Worm (Caenorhabditis elegans) whole organism, young adult: ENCODE results near the gene F35G12.12.
A peak's percentile ranks its signal among the peaks of the same experiment; 100 is the strongest.

Experiments
- B0019.2 ChIP-seq: fragments of 200-800 bp; sonication (Bioruptor generic); conservative IDR thresholded peaks from 2 replicates; pipeline ENCODE4 v1.3.6; 2022; ENCODE audit warnings: missing genetic modification reagents, missing genetic modification characterization, missing compliant biosample characterization
- F10E7.11 ChIP-seq: sonication (generic microtip); optimal IDR thresholded peaks from 2 replicates; lab custom pipeline; 2017; ENCODE audit warnings: mild to moderate bottlenecking, missing genetic modification characterization, moderate library complexity, missing compliant biosample characterization
- F33H1.4 ChIP-seq: fragments of 200-800 bp; sonication (Bioruptor generic); IDR thresholded peaks from 2 replicates; pipeline ENCODE4 v1.3.6; 2022; ENCODE audit warnings: missing genetic modification reagents, missing genetic modification characterization, missing compliant biosample characterization
- T26A5.8 ChIP-seq: sonication (generic microtip); optimal IDR thresholded peaks from 2 replicates; lab custom pipeline; 2016; ENCODE audit warnings: missing genetic modification characterization, missing compliant biosample characterization
- Y53G8AR.9 ChIP-seq: fragments of 200-800 bp; sonication (Bioruptor generic); conservative IDR thresholded peaks from 2 replicates; pipeline ENCODE4 v1.3.6; 2022; ENCODE audit warnings: missing genetic modification reagents, missing genetic modification characterization, missing compliant biosample characterization
- Y67H2A.10 ChIP-seq: fragments of 200-800 bp; sonication (Bioruptor generic); conservative IDR thresholded peaks from 2 replicates; pipeline ENCODE4 v1.3.6; 2022; ENCODE audit warnings: missing genetic modification reagents, missing genetic modification characterization, missing compliant biosample characterization
- athp-1 ChIP-seq: sonication (generic microtip); optimal IDR thresholded peaks from 2 replicates; lab custom pipeline; 2017; ENCODE audit warnings: mild to moderate bottlenecking, missing genetic modification characterization, missing compliant biosample characterization
- attf-6 ChIP-seq: fragments of 200-800 bp; sonication (Bioruptor generic); IDR thresholded peaks from 2 replicates; pipeline ENCODE4 v1.3.6; 2022; ENCODE audit warnings: missing genetic modification reagents, missing genetic modification characterization, missing compliant biosample characterization
- bed-2 ChIP-seq: fragments of 200-800 bp; sonication (Bioruptor generic); IDR thresholded peaks from 2 replicates; pipeline ENCODE4 v1.3.6; 2022; ENCODE audit warnings: missing genetic modification reagents, missing genetic modification characterization, missing compliant biosample characterization
- ceh-100 ChIP-seq: fragments of 200-800 bp; sonication (Bioruptor generic); IDR thresholded peaks from 2 replicates; pipeline ENCODE4 v1.3.6; 2022; ENCODE audit warnings: missing genetic modification reagents, missing genetic modification characterization, missing compliant biosample characterization
- ceh-40 ChIP-seq: fragments of 200-800 bp; sonication (Bioruptor generic); IDR thresholded peaks from 2 replicates; pipeline ENCODE4 v1.3.6; 2022; ENCODE audit warnings: missing genetic modification characterization, missing compliant biosample characterization
- die-1 ChIP-seq: sonication (generic microtip); optimal IDR thresholded peaks from 2 replicates; lab custom pipeline; 2016; ENCODE audit warnings: missing genotype, mild to moderate bottlenecking, missing genetic modification characterization, missing compliant biosample characterization
- dpl-1 ChIP-seq: fragments of 150-350 bp; optimal IDR thresholded peaks from 2 replicates; lab custom pipeline; 2014; ENCODE audit warnings: missing biosample characterization, missing genetic modification reagents, missing genetic modification characterization
- efl-1 ChIP-seq: fragments of 150-350 bp; optimal IDR thresholded peaks from 2 replicates; lab custom pipeline; 2014; ENCODE audit warnings: missing biosample characterization, missing genetic modification reagents, missing genetic modification characterization
- egl-44 ChIP-seq: fragments of 200-800 bp; sonication (Bioruptor generic); IDR thresholded peaks from 2 replicates; pipeline ENCODE4 v1.3.6; 2022; ENCODE audit warnings: missing genetic modification reagents, missing genetic modification characterization, missing compliant biosample characterization
- egrh-3 ChIP-seq: fragments of 200-800 bp; sonication (Bioruptor generic); IDR thresholded peaks from 2 replicates; pipeline ENCODE4 v1.3.6; 2022; ENCODE audit warnings: missing genetic modification reagents, missing genetic modification characterization, missing compliant biosample characterization
- ets-4 ChIP-seq: fragments of 200-800 bp; sonication (Bioruptor generic); optimal IDR thresholded peaks from 2 replicates; lab custom pipeline; 2018; ENCODE audit warnings: mild to moderate bottlenecking, missing genetic modification characterization, missing compliant biosample characterization
- hlh-12 ChIP-seq: sonication (generic microtip); optimal IDR thresholded peaks from 2 replicates; lab custom pipeline; 2016; ENCODE audit warnings: missing genetic modification characterization, missing compliant biosample characterization
- hmg-1.2 ChIP-seq: fragments of 200-800 bp; sonication (Bioruptor generic); IDR thresholded peaks from 2 replicates; pipeline ENCODE4 v1.3.6; 2022; ENCODE audit warnings: missing genetic modification reagents, missing genetic modification characterization, missing compliant biosample characterization
- hrde-1 ChIP-seq: sonication (generic microtip); optimal IDR thresholded peaks from 2 replicates; lab custom pipeline; 2016; ENCODE audit warnings: missing genetic modification characterization, mild to moderate bottlenecking, missing compliant biosample characterization, moderate library complexity, missing genotype, missing genetic modification reagents, borderline replicate concordance
- let-526 ChIP-seq: fragments of 200-800 bp; sonication (Bioruptor generic); IDR thresholded peaks from 2 replicates; pipeline ENCODE4 v1.3.6; 2022; ENCODE audit warnings: missing genetic modification reagents, missing genetic modification characterization, missing compliant biosample characterization
- lin-35 ChIP-seq, 3 experiments: fragments of 150-350 bp in 2 of 3; sonication (generic microtip) in 1 of 3; optimal IDR thresholded peaks; 2 replicates each; lab custom pipeline; 2014 to 2018; ENCODE audit warnings: missing biosample characterization in 3 of 3, missing genetic modification characterization in 3 of 3, missing genetic modification reagents in 3 of 3
- madf-6 ChIP-seq: fragments of 200-800 bp; sonication (Bioruptor generic); IDR thresholded peaks from 2 replicates; pipeline ENCODE4 v1.3.6; 2022; ENCODE audit warnings: missing genetic modification reagents, missing genetic modification characterization, missing compliant biosample characterization
- mxl-1 ChIP-seq: sonication (generic microtip); optimal IDR thresholded peaks from 2 replicates; lab custom pipeline; 2016; ENCODE audit warnings: missing genetic modification characterization, missing compliant biosample characterization
- nfya-2 ChIP-seq: fragments of 200-800 bp; sonication (Bioruptor generic); IDR thresholded peaks from 2 replicates; pipeline ENCODE4 v1.3.6; 2022; ENCODE audit warnings: missing genetic modification reagents, missing genetic modification characterization, missing compliant biosample characterization
- nhr-179 ChIP-seq: sonication (generic microtip); optimal IDR thresholded peaks from 2 replicates; lab custom pipeline; 2016; ENCODE audit warnings: mild to moderate bottlenecking, missing genetic modification characterization, missing compliant biosample characterization
- nhr-80 ChIP-seq: sonication (generic microtip); optimal IDR thresholded peaks from 2 replicates; lab custom pipeline; 2016; ENCODE audit warnings: missing genetic modification characterization, missing compliant biosample characterization
- repo-1 ChIP-seq: sonication (generic microtip); optimal IDR thresholded peaks from 2 replicates; lab custom pipeline; 2017; ENCODE audit warnings: mild to moderate bottlenecking, missing genetic modification characterization, missing compliant biosample characterization
- sdz-38 ChIP-seq: sonication (generic microtip); optimal IDR thresholded peaks from 2 replicates; lab custom pipeline; 2016; ENCODE audit warnings: missing genotype, missing genetic modification characterization, missing compliant biosample characterization
- sea-2 ChIP-seq: fragments of 200-800 bp; sonication (Bioruptor generic); IDR thresholded peaks from 2 replicates; pipeline ENCODE4 v1.3.6; 2022; ENCODE audit warnings: missing genetic modification characterization, missing compliant biosample characterization
- sptf-2 ChIP-seq: fragments of 200-800 bp; sonication (Bioruptor generic); optimal IDR thresholded peaks from 2 replicates; lab custom pipeline; 2018; ENCODE audit warnings: mild to moderate bottlenecking, missing genetic modification characterization, missing compliant biosample characterization
- tbp1 ChIP-seq: fragments of 200-800 bp; sonication (Bioruptor generic); optimal IDR thresholded peaks from 2 replicates; lab custom pipeline; 2018; ENCODE audit warnings: mild to moderate bottlenecking, missing genetic modification characterization, missing compliant biosample characterization
- tbx-9 ChIP-seq: sonication (generic microtip); optimal IDR thresholded peaks from 2 replicates; lab custom pipeline; 2016; ENCODE audit warnings: borderline replicate concordance, missing genetic modification characterization, inconsistent platforms, missing compliant biosample characterization
- tlf-1 ChIP-seq: fragments of 200-800 bp; sonication (Bioruptor generic); optimal IDR thresholded peaks from 2 replicates; lab custom pipeline; 2018; ENCODE audit warnings: mild to moderate bottlenecking, missing genetic modification characterization, missing compliant biosample characterization
- zfh-2 ChIP-seq: fragments of 200-800 bp; sonication (Bioruptor generic); conservative IDR thresholded peaks from 2 replicates; pipeline ENCODE4 v1.3.6; 2022; ENCODE audit warnings: missing genetic modification reagents, missing genetic modification characterization, missing compliant biosample characterization
- ztf-18 ChIP-seq: sonication (generic microtip); optimal IDR thresholded peaks from 2 replicates; lab custom pipeline; 2016; ENCODE audit warnings: missing genotype, mild to moderate bottlenecking, missing genetic modification characterization, missing compliant biosample characterization
- ztf-25 ChIP-seq: fragments of 200-800 bp; sonication (Bioruptor generic); IDR thresholded peaks from 2 replicates; pipeline ENCODE4 v1.3.6; 2022; ENCODE audit warnings: missing genetic modification reagents, missing genetic modification characterization, missing compliant biosample characterization
- ztf-26 ChIP-seq: sonication (generic microtip); optimal IDR thresholded peaks from 2 replicates; lab custom pipeline; 2017; ENCODE audit warnings: missing genetic modification characterization, missing compliant biosample characterization
- ztf-28 ChIP-seq: fragments of 200-800 bp; sonication (Bioruptor generic); IDR thresholded peaks from 2 replicates; pipeline ENCODE4 v1.3.6; 2022; ENCODE audit warnings: missing genetic modification reagents, missing genetic modification characterization, missing compliant biosample characterization
- ztf-3 ChIP-seq: fragments of 200-800 bp; sonication (Bioruptor generic); optimal IDR thresholded peaks from 2 replicates; lab custom pipeline; 2018; ENCODE audit warnings: mild to moderate bottlenecking, missing genetic modification characterization, missing compliant biosample characterization

The F35G12.12 gene

ce11 chrIII:4551963-4552362, 29.6 kb upstream of the F35G12.12 start (continued):
- TF ChIP-seq let-526 (GFP tag; lab: Robert Waterston, UW) = no peak
- TF ChIP-seq efl-1 (GFP tag; lab: Kevin White, UChicago) = no peak
- TF ChIP-seq ceh-40 = no peak
- no peak for TF ChIP-seq T26A5.8
- TF ChIP-seq die-1 (tag; lab: Kevin White, UChicago) = peak; percentile 6
- no peak for TF ChIP-seq athp-1 (tag; lab: Kevin White, UChicago)
- no peak for TF ChIP-seq egl-44 (GFP tag; lab: Robert Waterston, UW)
- no peak for TF ChIP-seq F10E7.11 (tag; lab: Kevin White, UChicago)
- TF ChIP-seq tbx-9 (tag; lab: Kevin White, UChicago) = no peak
- no peak for TF ChIP-seq hrde-1 (tag; lab: Kevin White, UChicago)
- no peak for TF ChIP-seq sdz-38 (tag; lab: Kevin White, UChicago)
- TF ChIP-seq ztf-26 (tag; lab: Kevin White, UChicago) = no peak
- peak; percentile 98 for TF ChIP-seq zfh-2 (GFP tag; lab: Robert Waterston, UW)
- TF ChIP-seq nhr-179 (tag; lab: Kevin White, UChicago) = no peak
- TF ChIP-seq ceh-100 (GFP tag; lab: Robert Waterston, UW) = no peak
- no peak for TF ChIP-seq tlf-1 (GFP tag; lab: Kevin White, UChicago)
- TF ChIP-seq hlh-12 = no peak
- TF ChIP-seq nfya-2 (GFP tag; lab: Robert Waterston, UW) = no peak
- TF ChIP-seq F33H1.4 = no peak
- TF ChIP-seq Y67H2A.10 (GFP tag; lab: Robert Waterston, UW) = no peak
- no peak for TF ChIP-seq attf-6
- no peak for TF ChIP-seq bed-2 (GFP tag; lab: Robert Waterston, UW)
- TF ChIP-seq ztf-25 (GFP tag; lab: Robert Waterston, UW) = no peak
- TF ChIP-seq egrh-3 (GFP tag; lab: Robert Waterston, UW) = peak; percentile 56
- TF ChIP-seq ztf-18 = peak; percentile 47
- no peak for TF ChIP-seq lin-35 (GFP tag; optimal IDR thresholded peaks at IDR 0.05; lab: Kevin White, UChicago)
- no peak for TF ChIP-seq sea-2
- no peak for TF ChIP-seq ztf-3 (GFP tag; lab: Kevin White, UChicago)
- TF ChIP-seq ets-4 (GFP tag; lab: Kevin White, UChicago) = peak; percentile 43
- TF ChIP-seq hmg-1.2 (GFP tag; lab: Robert Waterston, UW) = peak; percentile 68; the same call in 1 of the 2 replicates
- TF ChIP-seq ztf-28 = no peak
- TF ChIP-seq tbp1 (GFP tag; lab: Kevin White, UChicago) = peak; percentile 8
- no peak for TF ChIP-seq sptf-2
- no peak for TF ChIP-seq Y53G8AR.9 (GFP tag; lab: Robert Waterston, UW)
- no peak for TF ChIP-seq B0019.2 (GFP tag; lab: Robert Waterston, UW)
- no peak for TF ChIP-seq repo-1 (tag; lab: Kevin White, UChicago)
- TF ChIP-seq mxl-1 (tag; lab: Kevin White, UChicago) = no peak
- TF ChIP-seq dpl-1 (GFP tag; lab: Kevin White, UChicago) = no peak
- TF ChIP-seq, all 124 proteins: peak for 28

DNA sequence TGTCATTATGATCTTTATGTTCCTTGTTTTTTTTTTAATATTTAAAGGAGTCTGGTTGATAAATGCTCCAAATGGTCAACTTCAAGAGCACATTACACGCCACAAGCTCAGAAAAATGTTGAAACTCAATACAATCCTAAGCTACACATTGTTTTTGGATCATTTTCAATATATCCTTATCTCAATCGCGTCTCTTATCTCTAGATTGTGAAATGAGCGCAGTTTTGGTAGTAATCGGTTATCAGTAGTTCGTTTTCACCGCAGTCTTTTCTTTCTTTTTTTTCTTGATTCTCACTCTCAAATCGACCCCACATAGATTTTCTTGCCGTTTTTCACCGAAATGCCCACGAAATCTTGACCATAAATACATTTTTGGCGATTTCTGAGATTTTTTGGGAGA, 28.7 kb upstream of the F35G12.12 start:
- no peak for TF ChIP-seq nhr-179 (tag; lab: Kevin White, UChicago)
- 0 out of 2 replicates have a peak, but pooled peaks have one; percentile 23 for TF ChIP-seq madf-6 (GFP tag; lab: Robert Waterston, UW)
- TF ChIP-seq nhr-80 (tag; lab: Kevin White, UChicago) = peak; percentile 40
